Worm (Caenorhabditis elegans) whole organism, L1 larva: Measurements from ENCODE around the gene gegf-1.
"Not testable (repeated sequence)": the region's sequence is repeated elsewhere in the genome, so short reads cannot be mapped to it uniquely, and the experiment has no call there.

Source experiments
- C04F5.9 ChIP-seq: sonication (generic microtip); optimal IDR thresholded peaks from 2 replicates; lab custom pipeline; 2016; ENCODE audit warnings: missing genetic modification characterization, missing compliant biosample characterization
- F16B12.6 ChIP-seq: fragments of 150-350 bp; optimal IDR thresholded peaks from 2 replicates; lab custom pipeline; 2014; ENCODE audit warnings: missing biosample characterization, missing genetic modification characterization
- Y116A8C.19 ChIP-seq: sonication (generic microtip); optimal IDR thresholded peaks from 2 replicates; lab custom pipeline; 2016; ENCODE audit warnings: missing compliant biosample characterization, missing genetic modification characterization, borderline replicate concordance
- alr-1 ChIP-seq: fragments of 200-800 bp; sonication (Bioruptor generic); optimal IDR thresholded peaks from 2 replicates; lab custom pipeline; 2018; ENCODE audit warnings: borderline replicate concordance, mild to moderate bottlenecking, missing genetic modification characterization, missing compliant biosample characterization
- blmp-1 ChIP-seq: fragments of 150-350 bp; optimal IDR thresholded peaks from 2 replicates; lab custom pipeline; 2014; ENCODE audit warnings: missing biosample characterization, missing genetic modification characterization
- ces-1 ChIP-seq: fragments of 150-350 bp; optimal IDR thresholded peaks from 2 replicates; lab custom pipeline; 2014; ENCODE audit warnings: missing biosample characterization, missing genetic modification reagents, missing genetic modification characterization
- egl-13 ChIP-seq: sonication (generic microtip); optimal IDR thresholded peaks from 2 replicates; lab custom pipeline; 2016; ENCODE audit warnings: missing genotype, missing genetic modification reagents, missing genetic modification characterization, missing compliant biosample characterization
- egl-27 ChIP-seq, 2 experiments: fragments of 150-350 bp in 1 of 2; sonication (generic microtip); optimal IDR thresholded peaks; 3 replicates each; lab custom pipeline; 2017 to 2018; ENCODE audit warnings: missing biosample characterization in 2 of 2, missing genetic modification characterization in 2 of 2, missing genetic modification reagents in 2 of 2
- elt-3 ChIP-seq, 6 experiments: fragments of 150-350 bp in 1 of 6; sonication (generic microtip); optimal IDR thresholded peaks; 2 replicates each; lab custom pipeline; 2017 to 2018; ENCODE audit warnings: missing biosample characterization in 6 of 6, missing genetic modification characterization in 6 of 6, inconsistent platforms in 1 of 6
- fkh-10 ChIP-seq: sonication (generic microtip); optimal IDR thresholded peaks from 2 replicates; lab custom pipeline; 2017; ENCODE audit warnings: missing biosample characterization, missing genetic modification reagents, missing genetic modification characterization
- fkh-8 ChIP-seq: sonication (generic microtip); optimal IDR thresholded peaks from 2 replicates; lab custom pipeline; 2016; ENCODE audit warnings: mild to moderate bottlenecking, missing genetic modification characterization, missing compliant biosample characterization
- grh-1 ChIP-seq: fragments of 200-800 bp; sonication (Bioruptor generic); IDR thresholded peaks from 2 replicates; pipeline ENCODE4 v1.3.6; 2022; ENCODE audit warnings: missing genetic modification reagents, missing genetic modification characterization, missing compliant biosample characterization
- hlh-17 ChIP-seq: fragments of 200-800 bp; sonication (Bioruptor generic); optimal IDR thresholded peaks from 2 replicates; lab custom pipeline; 2018; ENCODE audit warnings: missing genetic modification characterization, mild to moderate bottlenecking, missing compliant biosample characterization, moderate library complexity, borderline replicate concordance
- jun-1 ChIP-seq: fragments of 150-350 bp; optimal IDR thresholded peaks from 2 replicates; lab custom pipeline; 2014; ENCODE audit warnings: missing biosample characterization, missing genetic modification reagents, missing genetic modification characterization
- lin-13 ChIP-seq: fragments of 150-350 bp; optimal IDR thresholded peaks from 2 replicates; lab custom pipeline; 2014; ENCODE audit warnings: missing biosample characterization, missing genetic modification reagents, missing genetic modification characterization
- lin-35 ChIP-seq, 2 experiments: fragments of 150-350 bp; optimal IDR thresholded peaks; 2 replicates each; lab custom pipeline; 2014; ENCODE audit warnings: missing biosample characterization in 2 of 2, missing genetic modification characterization in 2 of 2, missing genetic modification reagents in 2 of 2
- lin-39 ChIP-seq: fragments of 150-350 bp; optimal IDR thresholded peaks from 2 replicates; lab custom pipeline; 2014; ENCODE audit warnings: missing biosample characterization, missing genetic modification reagents, missing genetic modification characterization
- lir-3 ChIP-seq: sonication (generic microtip); optimal IDR thresholded peaks from 2 replicates; lab custom pipeline; 2016; ENCODE audit warnings: mild to moderate bottlenecking, missing genetic modification characterization, moderate library complexity, missing compliant biosample characterization; ENCODE audit not compliant: poor library complexity
- mdl-1 ChIP-seq, 2 experiments: fragments of 150-350 bp; optimal IDR thresholded peaks; 2 replicates each; lab custom pipeline; 2014 to 2017; ENCODE audit warnings: missing biosample characterization in 2 of 2, missing genetic modification characterization in 2 of 2, inconsistent platforms in 1 of 2
- mef-2 ChIP-seq: fragments of 150-350 bp; optimal IDR thresholded peaks from 2 replicates; lab custom pipeline; 2014; ENCODE audit warnings: missing biosample characterization, missing genetic modification characterization
- nhr-12 ChIP-seq: sonication (generic microtip); optimal IDR thresholded peaks from 2 replicates; lab custom pipeline; 2017; ENCODE audit warnings: missing biosample characterization, missing genetic modification characterization
- nhr-28 ChIP-seq: fragments of 150-350 bp; optimal IDR thresholded peaks from 2 replicates; lab custom pipeline; 2014; ENCODE audit warnings: missing biosample characterization, missing genetic modification characterization
- nhr-47 ChIP-seq: sonication (generic microtip); optimal IDR thresholded peaks from 2 replicates; lab custom pipeline; 2016; ENCODE audit warnings: mild to moderate bottlenecking, missing genetic modification characterization, moderate library complexity, missing compliant biosample characterization
- nhr-90 ChIP-seq: sonication (generic microtip); optimal IDR thresholded peaks from 2 replicates; lab custom pipeline; 2016; ENCODE audit warnings: mild to moderate bottlenecking, missing genetic modification characterization, missing compliant biosample characterization; ENCODE audit not compliant: poor library complexity
- rnt-1 ChIP-seq: sonication (generic microtip); optimal IDR thresholded peaks from 2 replicates; lab custom pipeline; 2016; ENCODE audit warnings: mild to moderate bottlenecking, missing genetic modification characterization, moderate library complexity, missing compliant biosample characterization
- snpc-4 ChIP-seq: fragments of 150-350 bp; optimal IDR thresholded peaks from 2 replicates; lab custom pipeline; 2014; ENCODE audit warnings: missing biosample characterization, missing genetic modification characterization
- snu-23 ChIP-seq: sonication (generic microtip); optimal IDR thresholded peaks from 2 replicates; lab custom pipeline; 2016; ENCODE audit warnings: missing genetic modification characterization, missing compliant biosample characterization
- sox-4 ChIP-seq: sonication (generic microtip); optimal IDR thresholded peaks from 2 replicates; lab custom pipeline; 2016; ENCODE audit warnings: missing genetic modification characterization, missing compliant biosample characterization
- swsn-7 ChIP-seq: sonication (generic microtip); optimal IDR thresholded peaks from 2 replicates; lab custom pipeline; 2016; ENCODE audit warnings: missing genetic modification characterization, missing compliant biosample characterization
- tbx-2 ChIP-seq: sonication (generic microtip); optimal IDR thresholded peaks from 2 replicates; lab custom pipeline; 2016; ENCODE audit warnings: missing genetic modification characterization, missing compliant biosample characterization
- unc-130 ChIP-seq: fragments of 150-350 bp; optimal IDR thresholded peaks from 2 replicates; lab custom pipeline; 2017; ENCODE audit warnings: missing biosample characterization, missing genetic modification characterization, inconsistent platforms
- unc-86 ChIP-seq: sonication (generic microtip); optimal IDR thresholded peaks from 2 replicates; lab custom pipeline; 2016; ENCODE audit warnings: missing genetic modification characterization, missing compliant biosample characterization
- vab-15 ChIP-seq: sonication (generic microtip); optimal IDR thresholded peaks from 2 replicates; lab custom pipeline; 2017; ENCODE audit warnings: missing genotype, mild to moderate bottlenecking, missing genetic modification characterization, missing compliant biosample characterization
- xbp-1 ChIP-seq: sonication (generic microtip); optimal IDR thresholded peaks from 2 replicates; lab custom pipeline; 2016; ENCODE audit warnings: missing genetic modification characterization, missing compliant biosample characterization
- zag-1 ChIP-seq: fragments of 150-350 bp; optimal IDR thresholded peaks from 2 replicates; lab custom pipeline; 2014; ENCODE audit warnings: missing biosample characterization, missing genetic modification characterization

Gene gegf-1

ce11 chrIV:119792-120191 lies 37.9 kb downstream of the gegf-1 start:
- no peak for TF ChIP-seq vab-15 (tag; lab: Kevin White, UChicago)
- no peak for TF ChIP-seq unc-130 (tag; lab: Kevin White, UChicago)
- no peak for TF ChIP-seq mdl-1 (tag; optimal IDR thresholded peaks at IDR 0.05; lab: Kevin White, UChicago)
- no peak for TF ChIP-seq snu-23 (GFP tag; lab: Kevin White, UChicago)
- TF ChIP-seq nhr-90 (tag; lab: Kevin White, UChicago), result no peak
- no peak for TF ChIP-seq fkh-10 (GFP tag; lab: Kevin White, UChicago)
- no peak for TF ChIP-seq tbx-2
- no peak for TF ChIP-seq fkh-8
- no peak for TF ChIP-seq ces-1 (GFP tag; lab: Kevin White, UChicago)
- TF ChIP-seq zag-1 (tag; lab: Kevin White, UChicago), result no peak
- no peak for TF ChIP-seq xbp-1 (tag; lab: Kevin White, UChicago)

- no peak for TF ChIP-seq grh-1 (GFP tag; lab: Robert Waterston, UW)
- no peak for TF ChIP-seq jun-1 (tag; lab: Kevin White, UChicago)
- TF ChIP-seq lin-39 (tag; lab: Kevin White, UChicago), result no peak
- no peak for TF ChIP-seq nhr-12 (tag; lab: Kevin White, UChicago)
- TF ChIP-seq nhr-47, result no peak
- no peak for TF ChIP-seq F16B12.6 (tag; lab: Kevin White, UChicago)
- no peak for TF ChIP-seq hlh-17 (GFP tag; lab: Kevin White, UChicago)
- no peak for TF ChIP-seq rnt-1
- no peak for TF ChIP-seq sox-4
- TF ChIP-seq nhr-28 (tag; lab: Kevin White, UChicago), result no peak
- no peak for TF ChIP-seq xbp-1 (tag; lab: Kevin White, UChicago)
- TF ChIP-seq lir-3, result no peak
- no peak for TF ChIP-seq mef-2
- no peak for TF ChIP-seq lin-35 (GFP tag; optimal IDR thresholded peaks at IDR 0.05; lab: Kevin White, UChicago)
Observed at ce11 chrIV:118786-119185, 38.9 kb downstream of the gegf-1 start.

- TF ChIP-seq snpc-4; unc-86 (tag; lab: Kevin White, UChicago); tbx-2: not testable (repeated sequence)
Observed at ce11 chrIV:111377-111776, 46.3 kb downstream of the gegf-1 start, which contains the start of gene F29C4.4. Gene F29C4.4 (plus strand): TSS chrIV:111677.

ce11 chrIV:109307-109706 lies 48.4 kb downstream of the gegf-1 start, which contains the start of gene B0545.4:
Gene B0545.4 (minus strand): TSS chrIV:109407.
- no peak for TF ChIP-seq elt-3 (tag; optimal IDR thresholded peaks at IDR 0.05; lab: Kevin White, UChicago)
- TF ChIP-seq lin-13 (GFP tag; lab: Kevin White, UChicago), result no peak
- TF ChIP-seq alr-1 (tag; lab: Kevin White, UChicago), result no peak
- no peak for TF ChIP-seq egl-13 (tag; lab: Kevin White, UChicago)
- TF ChIP-seq egl-27 (tag; optimal IDR thresholded peaks at IDR 0.05; lab: Kevin White, UChicago), result no peak
- TF ChIP-seq blmp-1, result no peak
- TF ChIP-seq lin-35 (GFP tag; optimal IDR thresholded peaks at IDR 0.05; lab: Kevin White, UChicago), result no peak
- TF ChIP-seq grh-1 (GFP tag; lab: Robert Waterston, UW), result no peak
- TF ChIP-seq C04F5.9 (tag; lab: Kevin White, UChicago), result no peak
- no peak for TF ChIP-seq swsn-7 (tag; lab: Kevin White, UChicago)
- no peak for TF ChIP-seq Y116A8C.19
- TF ChIP-seq nhr-90 (tag; lab: Kevin White, UChicago), result no peak
- no peak for TF ChIP-seq mef-2
- no peak for TF ChIP-seq nhr-12 (tag; lab: Kevin White, UChicago)
